Fruit fly (Drosophila melanogaster) whole organism, prepupa: ENCODE data around the gene Alp4.

Experiments used
- Blimp-1 ChIP-seq: fragments of 200-800 bp; sonication (Bioruptor generic); optimal IDR thresholded peaks from 3 replicates; lab custom pipeline; 2017; ENCODE audit warnings: missing biosample characterization, missing genetic modification characterization, mild to moderate bottlenecking, moderate library complexity, missing genetic modification reagents
- CG10631 ChIP-seq: fragments of 200-800 bp; sonication (Bioruptor generic); optimal IDR thresholded peaks from 2 replicates; lab custom pipeline; 2016; ENCODE audit warnings: missing biosample characterization, missing genetic modification characterization
- CG15336 ChIP-seq: fragments of 200-800 bp; sonication (Bioruptor generic); IDR thresholded peaks from 2 replicates; pipeline ENCODE4 v1.3.6; 2022; ENCODE audit warnings: missing biosample characterization, missing genetic modification characterization
- CG3032 ChIP-seq: fragments of 200-800 bp; optimal IDR thresholded peaks from 2 replicates; lab custom pipeline; 2019; ENCODE audit warnings: missing biosample characterization, mild to moderate bottlenecking, missing genetic modification characterization, moderate library complexity
- CG31627 ChIP-seq: fragments of 200-800 bp; sonication (Bioruptor generic); optimal IDR thresholded peaks from 3 replicates; lab custom pipeline; 2016; ENCODE audit warnings: missing biosample characterization, missing genetic modification characterization
- CG32006 ChIP-seq: fragments of 200-800 bp; sonication (Bioruptor generic); optimal IDR thresholded peaks from 3 replicates; lab custom pipeline; 2017; ENCODE audit warnings: missing biosample characterization, mild to moderate bottlenecking, missing genetic modification characterization
- CG6792 ChIP-seq: fragments of 200-800 bp; sonication (Bioruptor generic); optimal IDR thresholded peaks from 3 replicates; lab custom pipeline; 2016; ENCODE audit warnings: missing biosample characterization, missing genetic modification characterization
- CG6808 ChIP-seq: fragments of 200-800 bp; sonication (Bioruptor generic); optimal IDR thresholded peaks from 3 replicates; lab custom pipeline; 2017; ENCODE audit warnings: missing biosample characterization, missing genetic modification characterization, mild to moderate bottlenecking, moderate library complexity, missing genetic modification reagents
- CG6854 ChIP-seq: fragments of 200-800 bp; sonication (Bioruptor generic); optimal IDR thresholded peaks from 2 replicates; lab custom pipeline; 2017; ENCODE audit warnings: missing biosample characterization, mild to moderate bottlenecking, missing genetic modification characterization
- CG8632 ChIP-seq: fragments of 200-800 bp; sonication (Bioruptor generic); optimal IDR thresholded peaks from 3 replicates; lab custom pipeline; 2016; ENCODE audit warnings: missing biosample characterization, missing genetic modification characterization
- CG9139 ChIP-seq: fragments of 200-800 bp; sonication (Bioruptor generic); optimal IDR thresholded peaks from 3 replicates; lab custom pipeline; 2017; ENCODE audit warnings: missing biosample characterization, mild to moderate bottlenecking, missing genetic modification characterization
- Eip93F ChIP-seq: fragments of 200-800 bp; sonication (Bioruptor generic); optimal IDR thresholded peaks from 2 replicates; lab custom pipeline; 2016; ENCODE audit warnings: missing biosample characterization, mild to moderate bottlenecking, missing genetic modification characterization
- Hr39 ChIP-seq: fragments of 200-800 bp; sonication (Bioruptor generic); optimal IDR thresholded peaks from 2 replicates; lab custom pipeline; 2016; ENCODE audit warnings: missing biosample characterization, missing genetic modification characterization
- OdsH ChIP-seq: fragments of 200-800 bp; sonication (Bioruptor generic); optimal IDR thresholded peaks from 3 replicates; lab custom pipeline; 2016; ENCODE audit warnings: missing biosample characterization, missing genetic modification characterization
- Sox102F ChIP-seq: fragments of 200-800 bp; sonication (Bioruptor generic); optimal IDR thresholded peaks from 2 replicates; lab custom pipeline; 2016; ENCODE audit warnings: missing biosample characterization, mild to moderate bottlenecking, missing genetic modification characterization
- Sox15 ChIP-seq: fragments of 200-800 bp; sonication (Bioruptor generic); optimal IDR thresholded peaks from 3 replicates; lab custom pipeline; 2016; ENCODE audit warnings: missing biosample characterization, missing genetic modification characterization
- acj6 ChIP-seq: fragments of 200-800 bp; sonication (Bioruptor generic); optimal IDR thresholded peaks from 3 replicates; lab custom pipeline; 2016; ENCODE audit warnings: missing biosample characterization, missing genetic modification characterization
- dsx ChIP-seq: fragments of 200-800 bp; optimal IDR thresholded peaks from 3 replicates; lab custom pipeline; 2019; ENCODE audit warnings: missing biosample characterization, mild to moderate bottlenecking, missing genetic modification characterization, moderate library complexity; ENCODE audit not compliant: poor library complexity, severe bottlenecking
- fkh ChIP-seq: fragments of 200-800 bp; sonication (Bioruptor generic); optimal IDR thresholded peaks from 3 replicates; lab custom pipeline; 2017; ENCODE audit warnings: missing biosample characterization, mild to moderate bottlenecking, missing genetic modification characterization, moderate library complexity
- svp ChIP-seq: fragments of 200-800 bp; sonication (Bioruptor generic); peaks from one replicate; lab custom pipeline; 2016; ENCODE audit warnings: missing biosample characterization, missing genetic modification characterization

Gene Alp4

DNA sequence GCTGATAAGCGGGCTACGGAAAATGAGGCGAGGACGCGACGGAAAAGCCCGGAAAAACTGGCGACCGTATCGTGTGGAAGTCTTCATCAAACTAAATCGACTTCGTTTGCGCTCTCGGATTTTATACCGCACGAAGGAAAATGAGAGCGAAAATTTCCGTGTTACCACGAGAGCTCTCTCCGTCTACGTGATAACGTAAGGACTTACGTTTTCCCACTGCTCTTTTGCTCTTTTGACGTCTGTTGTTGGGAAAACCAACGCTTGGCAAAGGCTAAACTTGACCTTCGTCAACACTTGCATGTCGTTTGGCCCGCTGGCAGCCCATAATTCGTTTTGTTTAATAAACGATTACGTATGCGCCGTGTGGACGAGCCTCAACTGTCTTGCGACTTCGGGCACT lies 48.5 kb downstream of the Alp4 start, which contains the start of gene CG11317:
TSS of gene CG11317 (minus strand) at position 101 of the 400 bp plus-strand sequence.
- TF ChIP-seq CG9139: no peak
- no peak for TF ChIP-seq Eip93F
- no peak for TF ChIP-seq Sox102F
- no peak for TF ChIP-seq CG31627 (GFP tag; lab: Kevin White, UChicago)
- TF ChIP-seq svp (GFP tag; lab: Kevin White, UChicago): no peak
- TF ChIP-seq fkh (GFP tag; lab: Kevin White, UChicago): no peak
- no peak for TF ChIP-seq acj6 (GFP tag; lab: Kevin White, UChicago)
- TF ChIP-seq CG10631 (GFP tag; lab: Kevin White, UChicago): no peak
- TF ChIP-seq Hr39 (GFP tag; lab: Kevin White, UChicago): no peak
- no peak for TF ChIP-seq CG3032 (tag; lab: Kevin White, UChicago)
- no peak for TF ChIP-seq CG15336 (GFP tag; lab: Robert Waterston, UW)
- no peak for TF ChIP-seq CG8632 (GFP tag; lab: Kevin White, UChicago)
- TF ChIP-seq CG6854 (GFP tag; lab: Kevin White, UChicago): no peak

DNA sequence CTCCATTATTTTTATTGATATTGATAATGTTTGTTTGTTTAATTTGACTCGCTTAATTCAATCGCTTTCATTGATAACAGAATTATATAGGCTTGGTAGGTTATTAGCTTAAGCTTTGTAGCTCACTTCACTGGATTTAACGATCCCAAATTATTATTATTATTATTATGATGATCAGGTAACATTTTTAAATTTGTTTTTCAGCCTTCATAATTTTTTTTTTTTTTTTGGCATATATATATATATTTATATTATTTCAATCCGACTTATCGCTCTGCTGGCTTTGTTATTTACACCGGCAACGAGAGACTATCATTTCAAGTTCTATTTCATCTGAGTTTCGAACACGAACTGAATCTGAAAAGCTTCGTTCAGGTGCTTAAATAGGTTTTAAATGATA lies 52.3 kb downstream of the Alp4 start, which contains the start of gene CG15553:
TSS of gene CG15553 (minus strand) at position 101 of the 400 bp plus-strand sequence.
- no peak for TF ChIP-seq CG32006
- no peak for TF ChIP-seq Sox15 (GFP tag; lab: Kevin White, UChicago)
- no peak for TF ChIP-seq svp (GFP tag; lab: Kevin White, UChicago)
- no peak for TF ChIP-seq dsx (GFP tag; lab: Kevin White, UChicago)
- TF ChIP-seq OdsH (GFP tag; lab: Kevin White, UChicago): no peak
- TF ChIP-seq CG6792: no peak
- no peak for TF ChIP-seq Blimp-1
- TF ChIP-seq CG6808 (GFP tag; lab: Kevin White, UChicago): no peak
